Worm (Caenorhabditis elegans): ENCODE results near the gene nlp-45.

Gene nlp-45

DNA sequence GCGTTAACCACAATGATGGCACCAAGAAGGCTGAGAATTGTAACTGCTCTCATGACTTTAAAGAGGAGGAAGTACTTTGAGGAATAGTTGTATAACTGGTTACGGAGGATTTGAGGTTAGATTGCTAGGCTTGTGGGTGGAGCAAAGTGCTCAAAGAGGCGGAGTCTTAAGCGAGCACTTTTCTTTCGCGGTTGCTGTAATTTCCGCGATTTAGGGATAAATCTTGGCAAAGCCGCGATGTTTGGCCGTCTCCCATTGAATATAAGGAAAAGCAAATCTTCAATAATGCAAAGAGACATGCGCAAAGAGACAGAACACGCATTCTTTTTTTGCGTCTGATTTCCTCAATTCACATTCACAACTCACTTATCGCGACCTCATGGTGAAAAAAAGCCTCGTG is at the start of gene nlp-45:
Gene nlp-45 (minus strand): TSS at position 101 of the 400 bp plus-strand sequence.
- TF ChIP-seq egl-13 (tag; optimal IDR thresholded peaks at IDR 0.05): no peak
- TF ChIP-seq mef-2 (tag; optimal IDR thresholded peaks at IDR 0.05): no peak

DNA sequence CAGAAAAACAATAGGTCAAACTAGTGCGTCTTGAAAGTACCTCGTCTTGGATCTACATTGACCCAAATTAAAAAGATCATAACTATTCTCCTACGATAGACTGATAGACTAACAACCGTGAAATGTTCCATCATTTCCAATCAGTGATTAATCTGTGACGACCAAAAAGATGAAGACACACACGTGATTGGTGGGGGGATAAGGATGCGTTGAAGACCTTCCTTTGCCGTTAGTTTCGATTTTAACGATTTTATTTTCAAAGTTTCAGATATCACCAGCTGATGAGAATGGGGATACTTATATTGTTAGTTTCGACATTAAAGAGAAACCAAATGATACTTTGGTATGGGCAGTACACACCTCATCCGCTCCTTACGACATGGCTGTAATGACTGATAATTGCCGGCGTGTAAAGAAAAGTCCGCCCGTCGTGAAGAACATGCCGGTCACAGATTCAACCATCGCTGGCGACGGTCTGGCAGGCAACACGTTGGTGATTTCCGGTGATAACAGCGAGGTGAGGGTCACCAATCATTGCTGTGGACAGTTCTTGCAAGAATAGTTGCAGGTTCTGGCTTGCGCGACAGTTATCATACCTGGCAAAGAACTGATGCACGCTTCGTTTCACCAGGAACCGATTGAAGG is 48.9 kb upstream of the nlp-45 start:
- TF ChIP-seq ceh-8 (GFP tag; optimal IDR thresholded peaks at IDR 0.05) (no peak), sup-37 (GFP tag; optimal IDR thresholded peaks at IDR 0.05) (no peak), nhr-85 (tag) (peak; percentile 83), nhr-84 (tag; optimal IDR thresholded peaks at IDR 0.05) (no peak), C04F5.9 (tag; optimal IDR thresholded peaks at IDR 0.05) (no peak), hlh-4 (tag; optimal IDR thresholded peaks at IDR 0.05) (no peak), fkh-8 (tag; optimal IDR thresholded peaks at IDR 0.05) (no peak), irx-1 (tag; optimal IDR thresholded peaks at IDR 0.05) (no peak), elt-3 (tag; optimal IDR thresholded peaks at IDR 0.05) (peak in 1 of 6 experiments; percentile 54), zag-1 (tag; optimal IDR thresholded peaks at IDR 0.05) (no peak), blmp-1 (tag; optimal IDR thresholded peaks at IDR 0.05) (peak; percentile 79), tbx-2 (tag; optimal IDR thresholded peaks at IDR 0.05) (no peak), nhr-71 (tag; optimal IDR thresholded peaks at IDR 0.05) (peak; percentile 5), tlp-1 (tag; optimal IDR thresholded peaks at IDR 0.05) (no peak)

DNA sequence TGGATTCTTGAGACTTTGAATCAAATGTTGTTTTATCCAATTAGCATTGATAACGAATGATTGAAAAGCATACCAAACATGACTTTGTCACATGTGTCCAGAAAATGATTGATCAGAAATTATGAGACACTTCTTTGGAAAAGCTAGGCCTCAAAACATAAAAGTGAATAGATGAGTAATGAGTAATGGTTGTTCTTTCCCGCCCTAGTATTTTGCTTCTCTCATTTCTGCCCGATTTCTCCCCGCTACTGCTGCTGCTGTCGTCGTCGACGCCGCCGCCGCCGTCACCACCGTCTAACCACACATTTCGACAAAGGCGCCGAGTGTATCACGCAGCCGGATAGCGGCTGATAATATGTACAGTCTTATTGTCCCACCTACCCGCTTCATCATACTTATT is 47.3 kb upstream of the nlp-45 start, which contains the start of gene F47G3.1:
Gene F47G3.1 (plus strand): TSS at position 301 of the 400 bp plus-strand sequence.
- TF ChIP-seq blmp-1 (tag; optimal IDR thresholded peaks at IDR 0.05) (peak; percentile 39), elt-3 (tag; optimal IDR thresholded peaks at IDR 0.05) (peak in 1 of 6 experiments; percentile 9), nhr-85 (tag) (peak; percentile 61), skn-1 (tag; optimal IDR thresholded peaks at IDR 0.05) (no peak)

DNA sequence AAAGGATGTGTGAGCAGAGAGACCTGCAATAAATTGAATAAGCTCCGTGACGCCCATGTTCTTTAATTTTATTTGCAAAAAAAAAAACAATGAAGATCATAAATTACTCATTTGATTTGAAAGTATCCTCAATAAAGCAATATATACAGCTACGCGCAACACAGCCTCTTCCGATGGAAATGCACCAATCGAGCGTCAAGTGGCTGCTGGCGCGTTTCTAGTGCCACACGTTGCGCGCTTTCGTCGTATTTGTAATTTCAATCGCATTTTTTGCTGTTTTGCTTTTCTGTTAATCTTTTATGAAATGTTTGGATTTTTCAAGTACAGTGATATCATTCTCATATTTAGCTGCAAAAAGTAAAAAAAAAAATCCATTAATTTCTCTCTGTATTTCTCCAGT is 44.1 kb upstream of the nlp-45 start:
- no peak for TF ChIP-seq C04F5.9 (tag; optimal IDR thresholded peaks at IDR 0.05)
- TF ChIP-seq egl-13 (tag; optimal IDR thresholded peaks at IDR 0.05): no peak
- TF ChIP-seq mep-1 (tag; optimal IDR thresholded peaks at IDR 0.05): peak; percentile 51
- TF ChIP-seq swsn-7 (tag; optimal IDR thresholded peaks at IDR 0.05): peak; percentile 75
- no peak for TF ChIP-seq nhr-11 (tag; optimal IDR thresholded peaks at IDR 0.05)
- no peak for TF ChIP-seq ets-5 (GFP tag; IDR thresholded peaks at IDR 0.05)
- TF ChIP-seq xbp-1 (tag; optimal IDR thresholded peaks at IDR 0.05): peak; percentile 60
- peak; percentile 49 for TF ChIP-seq nhr-19 (GFP tag; conservative IDR thresholded peaks at IDR 0.05)
- TF ChIP-seq unc-86 (tag; optimal IDR thresholded peaks at IDR 0.05): peak; percentile 43
- peak; percentile 17 for TF ChIP-seq lin-39 (tag; optimal IDR thresholded peaks at IDR 0.05)
- no peak for TF ChIP-seq ceh-8 (GFP tag; optimal IDR thresholded peaks at IDR 0.05)
- no peak for TF ChIP-seq ama-1 (optimal IDR thresholded peaks at IDR 0.05)
- no peak for TF ChIP-seq ceh-90 (tag; optimal IDR thresholded peaks at IDR 0.05)
- TF ChIP-seq nhr-77 (tag; optimal IDR thresholded peaks at IDR 0.05): no peak
- no peak for TF ChIP-seq pqm-1 (tag; optimal IDR thresholded peaks at IDR 0.05)
- TF ChIP-seq elt-3 (tag; optimal IDR thresholded peaks at IDR 0.05): no peak
- no peak for TF ChIP-seq sox-4 (tag; optimal IDR thresholded peaks at IDR 0.05)
- no peak for TF ChIP-seq hlh-17 (GFP tag; optimal IDR thresholded peaks at IDR 0.05; ENCODE audit: borderline replicate concordance)
- no peak for TF ChIP-seq ztf-11 (tag; optimal IDR thresholded peaks at IDR 0.05)
- TF ChIP-seq C16A3.4 (tag; optimal IDR thresholded peaks at IDR 0.05): peak; percentile 63
- TF ChIP-seq nhr-20 (tag; optimal IDR thresholded peaks at IDR 0.05): peak; percentile 75
- peak; percentile 61 for TF ChIP-seq tbx-2 (tag; optimal IDR thresholded peaks at IDR 0.05)
- no peak for TF ChIP-seq fkh-4 (tag; optimal IDR thresholded peaks at IDR 0.05; ENCODE audit: borderline replicate concordance)
- peak; percentile 0 for TF ChIP-seq zip-4 (GFP tag; optimal IDR thresholded peaks at IDR 0.05)
- no peak for TF ChIP-seq pax-3 (tag; optimal IDR thresholded peaks at IDR 0.05)
- TF ChIP-seq nhr-28 (tag; optimal IDR thresholded peaks at IDR 0.05): no peak
- TF ChIP-seq egl-27 (tag; optimal IDR thresholded peaks at IDR 0.05): no peak
- TF ChIP-seq mef-2 (tag; optimal IDR thresholded peaks at IDR 0.05): no peak
- TF ChIP-seq lir-3 (tag; optimal IDR thresholded peaks at IDR 0.05; ENCODE audit: poor library complexity): no peak
- TF ChIP-seq nhr-71 (tag; optimal IDR thresholded peaks at IDR 0.05): peak; percentile 83
- TF ChIP-seq vab-15 (tag; optimal IDR thresholded peaks at IDR 0.05): no peak
- no peak for TF ChIP-seq pag-3 (tag; optimal IDR thresholded peaks at IDR 0.05; ENCODE audit: borderline replicate concordance, insufficient read depth)
- peak; percentile 75 for TF ChIP-seq nhr-47 (tag; optimal IDR thresholded peaks at IDR 0.05)
- no peak for TF ChIP-seq lin-15B (tag; optimal IDR thresholded peaks at IDR 0.05)
- TF ChIP-seq fkh-10 (GFP tag; optimal IDR thresholded peaks at IDR 0.05): no peak
- no peak for TF ChIP-seq zag-1 (tag; optimal IDR thresholded peaks at IDR 0.05)
- TF ChIP-seq sup-37 (GFP tag; optimal IDR thresholded peaks at IDR 0.05): no peak

All from whole organism, L1 larva.